Worm (Caenorhabditis elegans) whole organism, mixed stage, embryonic: ENCODE measurements around the gene F44E2.8.

ENCODE experiments used
- M03D4.4 ChIP-seq: sonication (generic microtip); optimal IDR thresholded peaks from 2 replicates; lab custom pipeline; 2017; ENCODE audit warnings: mild to moderate bottlenecking, missing genetic modification characterization, missing compliant biosample characterization
- elt-3 ChIP-seq: fragments of 150-350 bp; optimal IDR thresholded peaks from 2 replicates; lab custom pipeline; 2014; ENCODE audit warnings: missing biosample characterization, missing genetic modification characterization
- nhr-12 ChIP-seq: fragments of 150-350 bp; optimal IDR thresholded peaks from 2 replicates; lab custom pipeline; 2014; ENCODE audit warnings: missing biosample characterization, missing genetic modification characterization
- nhr-237 ChIP-seq: fragments of 150-350 bp; optimal IDR thresholded peaks from 2 replicates; lab custom pipeline; 2014; ENCODE audit warnings: missing biosample characterization, missing genetic modification characterization
- nhr-76 ChIP-seq: sonication (generic microtip); optimal IDR thresholded peaks from 2 replicates; lab custom pipeline; 2017; ENCODE audit warnings: missing biosample characterization, missing genetic modification characterization
- sem-2 ChIP-seq: fragments of 200-800 bp; sonication (Bioruptor generic); optimal IDR thresholded peaks from 2 replicates; lab custom pipeline; 2018; ENCODE audit warnings: mild to moderate bottlenecking, missing genetic modification characterization, missing compliant biosample characterization
- unc-62 ChIP-seq: fragments of 150-350 bp; optimal IDR thresholded peaks from 2 replicates; lab custom pipeline; 2014; ENCODE audit warnings: missing biosample characterization, missing genetic modification reagents, missing genetic modification characterization

- TF ChIP-seq nhr-76 (tag; lab: Kevin White, UChicago) (no peak), M03D4.4 (tag; lab: Kevin White, UChicago) (no peak), elt-3 (no peak), nhr-237 (tag; lab: Kevin White, UChicago) (no peak), unc-62 (GFP tag; lab: Kevin White, UChicago) (peak; percentile 14), nhr-12 (no peak), sem-2 (GFP tag; lab: Kevin White, UChicago) (no peak)
Observed at ce11 chrIII:8873045-8873457, 23.4 kb upstream of the F44E2.8 start.
